Fruit fly (Drosophila melanogaster): ENCODE results near the gene CG10038.

DNA sequence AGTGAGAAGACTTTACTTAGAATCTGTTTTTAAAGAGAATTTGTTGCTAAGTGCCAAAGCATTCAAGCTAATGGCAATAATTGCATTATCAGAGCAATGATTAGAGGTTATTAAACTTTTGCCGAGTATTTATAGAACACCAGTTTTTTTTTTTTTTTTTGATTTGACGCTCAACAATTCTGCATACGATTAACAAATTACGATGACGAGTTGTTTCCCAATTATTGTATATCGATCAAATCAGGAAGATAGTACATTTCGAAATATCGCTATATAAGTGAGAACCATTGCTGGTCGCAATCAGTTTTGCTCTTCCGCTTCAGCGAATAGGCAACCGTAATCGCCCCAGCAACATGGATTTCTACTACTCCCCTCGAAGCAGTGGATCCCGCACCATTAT is 23.4 kb upstream of the CG10038 start, which contains the start of gene GstD4:
- TF ChIP-seq ttk (optimal IDR thresholded peaks at IDR 0.05), result no peak
- no peak for TF ChIP-seq Myc (optimal IDR thresholded peaks at IDR 0.05)
- no peak for TF ChIP-seq Sin3A (optimal IDR thresholded peaks at IDR 0.05)
- no peak for TF ChIP-seq insv (optimal IDR thresholded peaks at IDR 0.05)
- TF ChIP-seq h (optimal IDR thresholded peaks at IDR 0.05), result no peak
- no peak for TF ChIP-seq psq (optimal IDR thresholded peaks at IDR 0.05)

Data from Kc167 (cell line).